Worm (Caenorhabditis elegans) whole organism, young adult: ENCODE measurements around the gene nhr-133.

Experiments
- K11D2.4 ChIP-seq: fragments of 200-800 bp; sonication (Bioruptor generic); IDR thresholded peaks from 2 replicates; pipeline ENCODE4 v1.3.6; 2022; ENCODE audit warnings: missing genetic modification reagents, missing genetic modification characterization, missing compliant biosample characterization
- Y53G8AR.9 ChIP-seq: fragments of 200-800 bp; sonication (Bioruptor generic); conservative IDR thresholded peaks from 2 replicates; pipeline ENCODE4 v1.3.6; 2022; ENCODE audit warnings: missing genetic modification reagents, missing genetic modification characterization, missing compliant biosample characterization
- Y95B8A.8 ChIP-seq: fragments of 200-800 bp; sonication (Bioruptor generic); IDR thresholded peaks from 2 replicates; pipeline ENCODE4 v1.3.6; 2022; ENCODE audit warnings: missing genetic modification reagents, missing genetic modification characterization, missing compliant biosample characterization
- akir-1 ChIP-seq: fragments of 200-800 bp; sonication (Bioruptor generic); optimal IDR thresholded peaks from 2 replicates; lab custom pipeline; 2018; ENCODE audit warnings: mild to moderate bottlenecking, missing genetic modification characterization, moderate library complexity, missing compliant biosample characterization
- ama-1 ChIP-seq, 3 experiments: fragments of 150-350 bp in 1 of 3; sonication (generic microtip) in 2 of 3; optimal IDR thresholded peaks; 2 replicates each; lab custom pipeline; 2014 to 2018; ENCODE audit warnings: missing biosample characterization in 2 of 3, missing genetic modification characterization in 2 of 3, missing genetic modification reagents in 2 of 3
- aptf-2 ChIP-seq: fragments of 200-800 bp; sonication (Bioruptor generic); conservative IDR thresholded peaks from 2 replicates; pipeline ENCODE4 v1.3.6; 2022; ENCODE audit warnings: missing genetic modification reagents, missing genetic modification characterization, missing compliant biosample characterization
- athp-1 ChIP-seq: sonication (generic microtip); optimal IDR thresholded peaks from 2 replicates; lab custom pipeline; 2017; ENCODE audit warnings: mild to moderate bottlenecking, missing genetic modification characterization, missing compliant biosample characterization
- attf-5 ChIP-seq: fragments of 200-800 bp; sonication (Bioruptor generic); optimal IDR thresholded peaks from 2 replicates; lab custom pipeline; 2018; ENCODE audit warnings: mild to moderate bottlenecking, missing genetic modification characterization, missing compliant biosample characterization
- attf-6 ChIP-seq: fragments of 200-800 bp; sonication (Bioruptor generic); IDR thresholded peaks from 2 replicates; pipeline ENCODE4 v1.3.6; 2022; ENCODE audit warnings: missing genetic modification reagents, missing genetic modification characterization, missing compliant biosample characterization
- cebp-1 ChIP-seq, 2 experiments: fragments of 200-800 bp in 1 of 2; sonication (Bioruptor generic) in 1 of 2; sonication (generic microtip) in 1 of 2; IDR thresholded peaks in 1 of 2; optimal IDR thresholded peaks in 1 of 2; 2 replicates each; pipeline versions ENCODE4 v1.3.6 to Lab custom; 2017 to 2022; ENCODE audit warnings: missing compliant biosample characterization in 2 of 2, missing genetic modification characterization in 2 of 2, mild to moderate bottlenecking in 1 of 2, missing genetic modification reagents in 1 of 2, moderate library complexity in 1 of 2
- ceh-79 ChIP-seq: sonication (generic microtip); optimal IDR thresholded peaks from 2 replicates; lab custom pipeline; 2017; ENCODE audit warnings: mild to moderate bottlenecking, missing genetic modification characterization, missing compliant biosample characterization
- dpff-1 ChIP-seq: sonication (generic microtip); optimal IDR thresholded peaks from 2 replicates; lab custom pipeline; 2017; ENCODE audit warnings: mild to moderate bottlenecking, missing genetic modification characterization, missing compliant biosample characterization
- dpl-1 ChIP-seq: fragments of 150-350 bp; optimal IDR thresholded peaks from 2 replicates; lab custom pipeline; 2014; ENCODE audit warnings: missing biosample characterization, missing genetic modification reagents, missing genetic modification characterization
- egl-18 ChIP-seq: fragments of 200-800 bp; sonication (Bioruptor generic); IDR thresholded peaks from 2 replicates; pipeline ENCODE4 v1.3.6; 2022; ENCODE audit warnings: missing genetic modification reagents, missing genetic modification characterization, missing compliant biosample characterization
- ets-4 ChIP-seq: fragments of 200-800 bp; sonication (Bioruptor generic); optimal IDR thresholded peaks from 2 replicates; lab custom pipeline; 2018; ENCODE audit warnings: mild to moderate bottlenecking, missing genetic modification characterization, missing compliant biosample characterization
- hlh-12 ChIP-seq: sonication (generic microtip); optimal IDR thresholded peaks from 2 replicates; lab custom pipeline; 2016; ENCODE audit warnings: missing genetic modification characterization, missing compliant biosample characterization
- hmg-1.2 ChIP-seq: fragments of 200-800 bp; sonication (Bioruptor generic); IDR thresholded peaks from 2 replicates; pipeline ENCODE4 v1.3.6; 2022; ENCODE audit warnings: missing genetic modification reagents, missing genetic modification characterization, missing compliant biosample characterization
- hsf-1 ChIP-seq: fragments of 200-800 bp; sonication (Bioruptor generic); IDR thresholded peaks from 2 replicates; pipeline ENCODE4 v1.3.6; 2022; ENCODE audit warnings: missing genetic modification reagents, missing genetic modification characterization, missing compliant biosample characterization
- lag-1 ChIP-seq: fragments of 200-800 bp; sonication (Bioruptor generic); IDR thresholded peaks from 2 replicates; pipeline ENCODE4 v1.3.6; 2022; ENCODE audit warnings: missing genetic modification reagents, missing genetic modification characterization, missing compliant biosample characterization
- let-607 ChIP-seq, 2 experiments: fragments of 200-800 bp in 1 of 2; sonication (Bioruptor generic) in 1 of 2; sonication (generic microtip) in 1 of 2; optimal IDR thresholded peaks; 2 replicates each; lab custom pipeline; 2016 to 2018; ENCODE audit warnings: mild to moderate bottlenecking in 2 of 2, missing compliant biosample characterization in 2 of 2, missing genetic modification characterization in 2 of 2, moderate library complexity in 2 of 2, missing genotype in 1 of 2
- lin-26 ChIP-seq: fragments of 200-800 bp; sonication (Bioruptor generic); IDR thresholded peaks from 2 replicates; pipeline ENCODE4 v1.3.6; 2022; ENCODE audit warnings: missing genetic modification reagents, missing genetic modification characterization, missing compliant biosample characterization
- lin-40 ChIP-seq: sonication (generic microtip); optimal IDR thresholded peaks from 2 replicates; lab custom pipeline; 2016; ENCODE audit warnings: missing genetic modification characterization, mild to moderate bottlenecking, missing compliant biosample characterization, missing genotype, missing genetic modification reagents
- lir-1 ChIP-seq: fragments of 200-800 bp; sonication (Bioruptor generic); conservative IDR thresholded peaks from 2 replicates; pipeline ENCODE4 v1.3.6; 2022; ENCODE audit warnings: missing genetic modification reagents, missing genetic modification characterization, missing compliant biosample characterization
- lsl-1 ChIP-seq: fragments of 200-800 bp; sonication (Bioruptor generic); optimal IDR thresholded peaks from 2 replicates; lab custom pipeline; 2018; ENCODE audit warnings: mild to moderate bottlenecking, missing genetic modification characterization, moderate library complexity, missing compliant biosample characterization
- mel-28 ChIP-seq: sonication (generic microtip); optimal IDR thresholded peaks from 2 replicates; lab custom pipeline; 2016; ENCODE audit warnings: borderline replicate concordance, mild to moderate bottlenecking, missing genetic modification characterization, missing compliant biosample characterization
- nhr-179 ChIP-seq: sonication (generic microtip); optimal IDR thresholded peaks from 2 replicates; lab custom pipeline; 2016; ENCODE audit warnings: mild to moderate bottlenecking, missing genetic modification characterization, missing compliant biosample characterization
- nhr-80 ChIP-seq: sonication (generic microtip); optimal IDR thresholded peaks from 2 replicates; lab custom pipeline; 2016; ENCODE audit warnings: missing genetic modification characterization, missing compliant biosample characterization
- pha-4 ChIP-seq: fragments of 150-350 bp; sonication (generic microtip); optimal IDR thresholded peaks from 2 replicates; lab custom pipeline; 2014; ENCODE audit warnings: missing biosample characterization, missing genetic modification reagents, missing genetic modification characterization
- rec-8 ChIP-seq, 2 experiments: sonication (generic microtip); optimal IDR thresholded peaks; 2 replicates each; lab custom pipeline; 2016; ENCODE audit warnings: mild to moderate bottlenecking in 2 of 2, missing genetic modification characterization in 2 of 2, missing genetic modification reagents in 2 of 2, missing genotype in 2 of 2, missing biosample characterization in 1 of 2, missing compliant biosample characterization in 1 of 2, moderate library complexity in 1 of 2
- snpc-1.1 ChIP-seq: sonication (generic microtip); optimal IDR thresholded peaks from 2 replicates; lab custom pipeline; 2017; ENCODE audit warnings: missing genetic modification characterization, mild to moderate bottlenecking, missing compliant biosample characterization, antibody characterized with exemption, moderate library complexity, missing genotype, missing genetic modification reagents; ENCODE audit not compliant: insufficient read depth
- snpc-1.3 ChIP-seq: sonication (generic microtip); optimal IDR thresholded peaks from 2 replicates; lab custom pipeline; 2017; ENCODE audit warnings: missing genetic modification characterization, mild to moderate bottlenecking, missing compliant biosample characterization, antibody characterized with exemption, moderate library complexity, missing genotype, missing genetic modification reagents; ENCODE audit not compliant: insufficient read depth
- tlf-1 ChIP-seq: fragments of 200-800 bp; sonication (Bioruptor generic); optimal IDR thresholded peaks from 2 replicates; lab custom pipeline; 2018; ENCODE audit warnings: mild to moderate bottlenecking, missing genetic modification characterization, missing compliant biosample characterization
- unc-62 ChIP-seq: fragments of 150-350 bp; optimal IDR thresholded peaks from 2 replicates; lab custom pipeline; 2014; ENCODE audit warnings: missing biosample characterization, missing genetic modification reagents, missing genetic modification characterization
- zfh-2 ChIP-seq: fragments of 200-800 bp; sonication (Bioruptor generic); conservative IDR thresholded peaks from 2 replicates; pipeline ENCODE4 v1.3.6; 2022; ENCODE audit warnings: missing genetic modification reagents, missing genetic modification characterization, missing compliant biosample characterization
- zim-3 ChIP-seq: sonication (generic microtip); optimal IDR thresholded peaks from 2 replicates; lab custom pipeline; 2017; ENCODE audit warnings: mild to moderate bottlenecking, missing genetic modification characterization, moderate library complexity, missing compliant biosample characterization
- ztf-22 ChIP-seq: fragments of 200-800 bp; sonication (Bioruptor generic); optimal IDR thresholded peaks from 2 replicates; lab custom pipeline; 2018; ENCODE audit warnings: mild to moderate bottlenecking, missing genetic modification characterization, moderate library complexity, missing compliant biosample characterization
- ztf-25 ChIP-seq: fragments of 200-800 bp; sonication (Bioruptor generic); IDR thresholded peaks from 2 replicates; pipeline ENCODE4 v1.3.6; 2022; ENCODE audit warnings: missing genetic modification reagents, missing genetic modification characterization, missing compliant biosample characterization
- ztf-26 ChIP-seq: sonication (generic microtip); optimal IDR thresholded peaks from 2 replicates; lab custom pipeline; 2017; ENCODE audit warnings: missing genetic modification characterization, missing compliant biosample characterization

Gene nhr-133

ce11 chrV:2211936-2212335 lies at the start of gene nhr-133:
Gene nhr-133, minus strand, starts transcription at chrV:2212118.
- no peak for TF ChIP-seq egl-18 (GFP tag; lab: Robert Waterston, UW)
- no peak for TF ChIP-seq lin-26 (GFP tag; lab: Robert Waterston, UW)
- no peak for TF ChIP-seq dpl-1 (GFP tag; lab: Kevin White, UChicago)
- peak; percentile 47; the same call in 1 of the 2 replicates for TF ChIP-seq zfh-2 (GFP tag; lab: Robert Waterston, UW)
- TF ChIP-seq hlh-12, result no peak
- TF ChIP-seq snpc-1.3 (tag; lab: Kevin White, UChicago), result no peak
- TF ChIP-seq zim-3 (tag; lab: Kevin White, UChicago), result no peak
- TF ChIP-seq athp-1, result no peak
- TF ChIP-seq rec-8 (tag; optimal IDR thresholded peaks at IDR 0.05; lab: Kevin White, UChicago), result no peak
- no peak for TF ChIP-seq lag-1 (GFP tag; lab: Robert Waterston, UW)
- TF ChIP-seq lin-40, result no peak
- TF ChIP-seq nhr-80, result peak; percentile 16
- TF ChIP-seq hmg-1.2 (GFP tag; lab: Robert Waterston, UW), result peak; percentile 43; the same call in 1 of the 2 replicates
- TF ChIP-seq ztf-25 (GFP tag; lab: Robert Waterston, UW), result no peak
- no peak for TF ChIP-seq pha-4 (tag; lab: Kevin White, UChicago)
- no peak for TF ChIP-seq lsl-1 (GFP tag; lab: Kevin White, UChicago)

DNA sequence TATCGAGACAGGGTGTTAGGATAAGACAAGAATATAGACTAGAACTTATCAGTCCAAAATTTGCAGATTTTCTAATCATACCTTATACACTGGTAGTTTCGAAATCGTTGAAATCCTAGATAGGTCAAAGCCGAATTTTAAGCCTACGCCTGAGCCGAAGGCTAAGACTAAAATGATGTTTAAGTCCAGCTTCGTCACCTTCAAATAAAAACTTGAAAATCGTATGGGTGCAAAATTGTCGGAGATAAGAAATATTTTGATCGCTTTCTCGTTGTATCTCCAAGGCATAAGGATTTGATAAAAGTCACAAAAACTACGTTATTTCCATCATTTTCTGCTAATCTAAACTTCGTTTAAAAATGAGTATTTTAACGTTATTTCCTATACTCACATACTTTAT lies 48.7 kb upstream of the nhr-133 start, which contains the start of gene F41B5.12:
Gene F41B5.12, plus strand, starts transcription at position 301 of the 400 bp plus-strand sequence.
- TF ChIP-seq unc-62, result no peak
- TF ChIP-seq tlf-1 (GFP tag; lab: Kevin White, UChicago), result no peak
- no peak for TF ChIP-seq Y95B8A.8 (GFP tag; lab: Robert Waterston, UW)
- no peak for TF ChIP-seq attf-6 (GFP tag; lab: Robert Waterston, UW)
- TF ChIP-seq hsf-1 (GFP tag; lab: Robert Waterston, UW), result no peak
- no peak for TF ChIP-seq mel-28 (tag; lab: Kevin White, UChicago)
- TF ChIP-seq ets-4 (GFP tag; lab: Kevin White, UChicago), result no peak
- TF ChIP-seq, all 124 proteins: peak for 0

DNA sequence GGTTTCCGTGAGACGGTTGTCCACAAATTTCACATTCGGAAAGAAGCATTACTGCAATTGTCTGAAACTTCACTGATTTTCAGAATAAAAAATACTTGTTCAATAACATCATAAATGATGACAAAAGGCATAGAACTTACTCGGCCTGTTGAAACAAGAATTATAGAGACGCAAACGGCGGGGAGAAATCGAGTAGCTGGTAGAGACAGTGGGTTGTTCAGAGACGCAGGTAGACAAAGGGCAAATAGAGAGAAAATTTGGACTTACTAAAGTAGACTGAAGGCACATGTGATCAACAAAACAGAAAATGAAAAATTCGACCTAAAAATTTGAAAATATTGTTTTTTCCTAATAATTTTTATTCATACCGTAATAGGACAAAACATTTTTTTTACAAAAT lies 47.8 kb upstream of the nhr-133 start, which contains the start of gene nhr-182:
Gene nhr-182, minus strand, starts transcription at position 178 of the 400 bp plus-strand sequence.
- TF ChIP-seq ztf-22 (GFP tag; lab: Kevin White, UChicago) (no peak), K11D2.4 (GFP tag; lab: Robert Waterston, UW) (no peak), lir-1 (no peak), aptf-2 (GFP tag; lab: Robert Waterston, UW) (no peak), attf-5 (GFP tag; lab: Kevin White, UChicago) (peak; percentile 2), ceh-79 (tag; lab: Kevin White, UChicago) (no peak), let-607 (tag; optimal IDR thresholded peaks at IDR 0.05; lab: Kevin White, UChicago) (no peak), cebp-1 (GFP tag; IDR thresholded peaks at IDR 0.05; lab: Robert Waterston, UW) (no peak), cebp-1 (tag; optimal IDR thresholded peaks at IDR 0.05; lab: Kevin White, UChicago) (peak; percentile 3), akir-1 (no peak), hmg-1.2 (GFP tag; lab: Robert Waterston, UW) (peak; percentile 76; the same call in 1 of the 2 replicates), snpc-1.1 (tag; lab: Kevin White, UChicago) (no peak), nhr-80 (peak; percentile 14), tlf-1 (GFP tag; lab: Kevin White, UChicago) (no peak), ama-1 (optimal IDR thresholded peaks at IDR 0.05; lab: Kevin White, UChicago) (no peak), ama-1 (GFP tag; optimal IDR thresholded peaks at IDR 0.05; lab: Kevin White, UChicago) (no peak), ztf-26 (tag; lab: Kevin White, UChicago) (no peak), nhr-179 (no peak), hlh-12 (no peak), Y53G8AR.9 (GFP tag; lab: Robert Waterston, UW) (no peak), dpff-1 (tag; lab: Kevin White, UChicago) (no peak)
